Fruit fly (Drosophila melanogaster): Measurements from ENCODE around the gene CG15864.

Gene CG15864

DNA sequence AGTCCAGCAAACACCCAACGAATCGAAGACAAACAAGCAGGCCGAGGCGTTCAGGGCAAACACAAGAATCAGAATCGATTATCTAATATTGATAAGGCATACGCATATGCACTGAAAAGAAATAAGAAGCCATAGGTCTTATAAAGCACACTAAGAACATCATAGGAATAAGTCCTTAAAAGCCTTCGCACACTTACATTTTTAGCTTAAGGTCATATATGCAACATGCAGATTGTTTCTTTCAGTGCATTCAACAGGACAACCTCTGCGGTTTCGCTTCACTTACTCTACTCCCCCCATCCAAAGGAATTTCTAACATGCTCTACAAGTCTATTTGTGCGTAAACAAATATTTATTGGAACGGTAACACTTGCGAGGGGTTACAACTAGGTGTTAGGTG is 35.6 kb upstream of the CG15864 start (continued):
- TF ChIP-seq CG33213 (GFP tag; optimal IDR thresholded peaks at IDR 0.05) (peak; percentile 18), rib (GFP tag; IDR thresholded peaks at IDR 0.05) (no peak), dm (GFP tag; optimal IDR thresholded peaks at IDR 0.05) (no peak), prd (optimal IDR thresholded peaks at IDR 0.05) (no peak), prd (GFP tag; IDR thresholded peaks at IDR 0.05) (peak; percentile 86), gsb (GFP tag; IDR thresholded peaks at IDR 0.05) (no peak), zf30C (GFP tag; optimal IDR thresholded peaks at IDR 0.05) (peak; percentile 67), CG10462 (GFP tag; optimal IDR thresholded peaks at IDR 0.05) (peak; percentile 39), Med (GFP tag) (peak; percentile 91), CG13424 (tag; optimal IDR thresholded peaks at IDR 0.05) (peak; percentile 44), CG4404 (GFP tag; IDR thresholded peaks at IDR 0.05) (peak; percentile 64), Abd-B (GFP tag; optimal IDR thresholded peaks at IDR 0.05) (peak; percentile 17), h (optimal IDR thresholded peaks at IDR 0.05) (no peak), CG4424 (GFP tag; optimal IDR thresholded peaks at IDR 0.05) (peak; percentile 51), Hmx (GFP tag; optimal IDR thresholded peaks at IDR 0.05) (no peak), slp2 (GFP tag; optimal IDR thresholded peaks at IDR 0.05) (peak; percentile 41), CG17328 (GFP tag; IDR thresholded peaks at IDR 0.05) (peak; percentile 72), tx (GFP tag; optimal IDR thresholded peaks at IDR 0.05) (peak; percentile 14), Oaz (GFP tag; IDR thresholded peaks at IDR 0.05) (no peak), nom (GFP tag; optimal IDR thresholded peaks at IDR 0.05) (no peak), fd96Cb (tag; optimal IDR thresholded peaks at IDR 0.05) (peak; percentile 57), ATbp (GFP tag; optimal IDR thresholded peaks at IDR 0.05) (peak; percentile 22), Usf (GFP tag; optimal IDR thresholded peaks at IDR 0.05) (no peak), Hr3 (GFP tag; optimal IDR thresholded peaks at IDR 0.05) (peak; percentile 38), nau (GFP tag; optimal IDR thresholded peaks at IDR 0.05) (no peak), pnt (GFP tag; optimal IDR thresholded peaks at IDR 0.05) (peak; percentile 56), pho (GFP tag; optimal IDR thresholded peaks at IDR 0.05) (no peak), dan (GFP tag; IDR thresholded peaks at IDR 0.05) (peak; percentile 49; the same call in 1 of the 2 replicates), gro (GFP tag; optimal IDR thresholded peaks at IDR 0.05) (no peak), ato (GFP tag; IDR thresholded peaks at IDR 0.05; ENCODE audit: partially characterized antibody) (no peak), CG13624 (GFP tag; optimal IDR thresholded peaks at IDR 0.05) (peak; percentile 8), CG17612 (GFP tag; IDR thresholded peaks at IDR 0.05) (no peak), ara (GFP tag; IDR thresholded peaks at IDR 0.05) (peak; percentile 88), CG12219 (GFP tag; optimal IDR thresholded peaks at IDR 0.05) (no peak), disco-r (GFP tag; optimal IDR thresholded peaks at IDR 0.05) (no peak), Dref (GFP tag; IDR thresholded peaks at IDR 0.05) (no peak), shn (GFP tag; optimal IDR thresholded peaks at IDR 0.05) (peak; percentile 52), Hr78 (GFP tag; optimal IDR thresholded peaks at IDR 0.05) (peak in 1 of 2 experiments; percentile 26), sens-2 (GFP tag; IDR thresholded peaks at IDR 0.05) (peak; percentile 67), Doc2 (GFP tag; IDR thresholded peaks at IDR 0.05) (no peak), pita (GFP tag; optimal IDR thresholded peaks at IDR 0.05) (no peak), fd3F (GFP tag; optimal IDR thresholded peaks at IDR 0.05) (no peak), Awh (GFP tag; IDR thresholded peaks at IDR 0.05) (no peak), ro (GFP tag; IDR thresholded peaks at IDR 0.05) (no peak), HLH4C (GFP tag; IDR thresholded peaks at IDR 0.05; ENCODE audit: partially characterized antibody) (no peak), zen (tag; optimal IDR thresholded peaks at IDR 0.05) (peak; percentile 72), psq (GFP tag; optimal IDR thresholded peaks at IDR 0.05) (peak; percentile 15), ap (GFP tag; IDR thresholded peaks at IDR 0.05) (peak; percentile 44; the same call in 1 of the 2 replicates), Dp (GFP tag; optimal IDR thresholded peaks at IDR 0.05) (no peak), CG4820 (GFP tag; optimal IDR thresholded peaks at IDR 0.05) (peak; percentile 71), Sry-δ (GFP tag; optimal IDR thresholded peaks at IDR 0.05) (peak; percentile 27), aop (GFP tag; IDR thresholded peaks at IDR 0.05) (no peak), p53 (GFP tag; optimal IDR thresholded peaks at IDR 0.05) (peak; percentile 3)
